Fruit fly (Drosophila melanogaster) whole organism, prepupa: ENCODE measurements around the gene gammaCOP.

Experiments
- Blimp-1 ChIP-seq: fragments of 200-800 bp; sonication (Bioruptor generic); optimal IDR thresholded peaks from 3 replicates; lab custom pipeline; 2017; ENCODE audit warnings: missing biosample characterization, missing genetic modification characterization, mild to moderate bottlenecking, moderate library complexity, missing genetic modification reagents
- CG10631 ChIP-seq: fragments of 200-800 bp; sonication (Bioruptor generic); optimal IDR thresholded peaks from 2 replicates; lab custom pipeline; 2016; ENCODE audit warnings: missing biosample characterization, missing genetic modification characterization
- CG11762 ChIP-seq: fragments of 200-800 bp; sonication (Bioruptor generic); optimal IDR thresholded peaks from 3 replicates; lab custom pipeline; 2016; ENCODE audit warnings: missing biosample characterization, missing genetic modification characterization; ENCODE audit not compliant: insufficient read depth
- CG15336 ChIP-seq: fragments of 200-800 bp; sonication (Bioruptor generic); IDR thresholded peaks from 2 replicates; pipeline ENCODE4 v1.3.6; 2022; ENCODE audit warnings: missing biosample characterization, missing genetic modification characterization
- CG1621 ChIP-seq: fragments of 200-800 bp; sonication (Bioruptor generic); optimal IDR thresholded peaks from 3 replicates; lab custom pipeline; 2018; ENCODE audit warnings: missing biosample characterization, mild to moderate bottlenecking, missing genetic modification characterization
- CG3032 ChIP-seq: fragments of 200-800 bp; optimal IDR thresholded peaks from 2 replicates; lab custom pipeline; 2019; ENCODE audit warnings: missing biosample characterization, mild to moderate bottlenecking, missing genetic modification characterization, moderate library complexity
- CG32006 ChIP-seq: fragments of 200-800 bp; sonication (Bioruptor generic); optimal IDR thresholded peaks from 3 replicates; lab custom pipeline; 2017; ENCODE audit warnings: missing biosample characterization, mild to moderate bottlenecking, missing genetic modification characterization
- CG34406 ChIP-seq: fragments of 200-800 bp; sonication (Bioruptor generic); optimal IDR thresholded peaks from 3 replicates; lab custom pipeline; 2016; ENCODE audit warnings: missing biosample characterization, missing genetic modification characterization
- CG3919 ChIP-seq: fragments of 200-800 bp; sonication (Bioruptor generic); optimal IDR thresholded peaks from 3 replicates; lab custom pipeline; 2016; ENCODE audit warnings: missing biosample characterization, missing genetic modification characterization
- CG6163 ChIP-seq: fragments of 200-800 bp; sonication (Bioruptor generic); IDR thresholded peaks from 3 replicates; pipeline ENCODE4 v1.3.6; 2022; ENCODE audit warnings: missing biosample characterization, missing genetic modification characterization
- CG6792 ChIP-seq: fragments of 200-800 bp; sonication (Bioruptor generic); optimal IDR thresholded peaks from 3 replicates; lab custom pipeline; 2016; ENCODE audit warnings: missing biosample characterization, missing genetic modification characterization
- CG6854 ChIP-seq: fragments of 200-800 bp; sonication (Bioruptor generic); optimal IDR thresholded peaks from 2 replicates; lab custom pipeline; 2017; ENCODE audit warnings: missing biosample characterization, mild to moderate bottlenecking, missing genetic modification characterization
- CG8119 ChIP-seq: fragments of 200-800 bp; sonication (Bioruptor generic); IDR thresholded peaks from 3 replicates; pipeline ENCODE4 v1.3.6; 2022; ENCODE audit warnings: missing biosample characterization, missing genetic modification characterization
- CG8632 ChIP-seq: fragments of 200-800 bp; sonication (Bioruptor generic); optimal IDR thresholded peaks from 3 replicates; lab custom pipeline; 2016; ENCODE audit warnings: missing biosample characterization, missing genetic modification characterization
- CG9139 ChIP-seq: fragments of 200-800 bp; sonication (Bioruptor generic); optimal IDR thresholded peaks from 3 replicates; lab custom pipeline; 2017; ENCODE audit warnings: missing biosample characterization, mild to moderate bottlenecking, missing genetic modification characterization
- Eip75B ChIP-seq: fragments of 200-800 bp; sonication (Bioruptor generic); optimal IDR thresholded peaks from 3 replicates; lab custom pipeline; 2016; ENCODE audit warnings: missing biosample characterization, missing genetic modification characterization
- Eip78C ChIP-seq: fragments of 200-800 bp; sonication (Bioruptor generic); peaks from one replicate; lab custom pipeline; 2016; ENCODE audit warnings: missing biosample characterization, missing genetic modification characterization
- Eip93F ChIP-seq: fragments of 200-800 bp; sonication (Bioruptor generic); optimal IDR thresholded peaks from 2 replicates; lab custom pipeline; 2016; ENCODE audit warnings: missing biosample characterization, mild to moderate bottlenecking, missing genetic modification characterization
- Ets21C ChIP-seq: fragments of 200-800 bp; sonication (Bioruptor generic); optimal IDR thresholded peaks from 3 replicates; lab custom pipeline; 2016; ENCODE audit warnings: missing biosample characterization, missing genetic modification characterization
- Hr39 ChIP-seq: fragments of 200-800 bp; sonication (Bioruptor generic); optimal IDR thresholded peaks from 2 replicates; lab custom pipeline; 2016; ENCODE audit warnings: missing biosample characterization, missing genetic modification characterization
- Smox ChIP-seq: fragments of 200-800 bp; sonication (Bioruptor generic); optimal IDR thresholded peaks from 3 replicates; lab custom pipeline; 2016; ENCODE audit warnings: missing biosample characterization, missing genetic modification characterization
- achi ChIP-seq: fragments of 200-800 bp; sonication (Bioruptor generic); optimal IDR thresholded peaks from 3 replicates; lab custom pipeline; 2016; ENCODE audit warnings: missing biosample characterization, missing genetic modification characterization
- acj6 ChIP-seq: fragments of 200-800 bp; sonication (Bioruptor generic); optimal IDR thresholded peaks from 3 replicates; lab custom pipeline; 2016; ENCODE audit warnings: missing biosample characterization, missing genetic modification characterization
- cyc ChIP-seq: fragments of 200-800 bp; sonication (Bioruptor generic); optimal IDR thresholded peaks from 3 replicates; lab custom pipeline; 2016; ENCODE audit warnings: missing biosample characterization, missing genetic modification characterization
- dsx ChIP-seq: fragments of 200-800 bp; optimal IDR thresholded peaks from 3 replicates; lab custom pipeline; 2019; ENCODE audit warnings: missing biosample characterization, mild to moderate bottlenecking, missing genetic modification characterization, moderate library complexity; ENCODE audit not compliant: poor library complexity, severe bottlenecking
- eg ChIP-seq: fragments of 200-800 bp; sonication (Bioruptor generic); IDR thresholded peaks from 3 replicates; pipeline ENCODE4 v1.3.6; 2022; ENCODE audit warnings: missing biosample characterization, missing genetic modification characterization
- fd59A ChIP-seq: fragments of 200-800 bp; sonication (Bioruptor generic); optimal IDR thresholded peaks from 2 replicates; lab custom pipeline; 2017; ENCODE audit warnings: missing biosample characterization, mild to moderate bottlenecking, missing genetic modification characterization, missing genetic modification reagents
- fkh ChIP-seq: fragments of 200-800 bp; sonication (Bioruptor generic); optimal IDR thresholded peaks from 3 replicates; lab custom pipeline; 2017; ENCODE audit warnings: missing biosample characterization, mild to moderate bottlenecking, missing genetic modification characterization, moderate library complexity
- lz ChIP-seq: fragments of 200-800 bp; sonication (Bioruptor generic); optimal IDR thresholded peaks from 3 replicates; lab custom pipeline; 2016; ENCODE audit warnings: missing biosample characterization, missing genetic modification characterization
- pdm3 ChIP-seq: fragments of 200-800 bp; sonication (Bioruptor generic); optimal IDR thresholded peaks from 3 replicates; lab custom pipeline; 2016; ENCODE audit warnings: missing biosample characterization, missing genetic modification characterization
- salr ChIP-seq, 2 experiments: fragments of 200-800 bp; sonication (Bioruptor generic); optimal IDR thresholded peaks; 3 replicates each; lab custom pipeline; 2016 to 2018; ENCODE audit warnings: missing biosample characterization in 2 of 2, missing genetic modification characterization in 2 of 2, mild to moderate bottlenecking in 1 of 2
- spab ChIP-seq: fragments of 200-800 bp; sonication (Bioruptor generic); optimal IDR thresholded peaks from 2 replicates; lab custom pipeline; 2017; ENCODE audit warnings: missing biosample characterization, mild to moderate bottlenecking, missing genetic modification characterization, missing genetic modification reagents
- ss ChIP-seq, 2 experiments: fragments of 200-800 bp; sonication (Bioruptor generic); optimal IDR thresholded peaks; 2 replicates in 1 of 2; 3 replicates in 1 of 2; lab custom pipeline; 2017 to 2018; ENCODE audit warnings: mild to moderate bottlenecking in 2 of 2, missing biosample characterization in 2 of 2, missing genetic modification characterization in 2 of 2, moderate library complexity in 1 of 2
- svp ChIP-seq: fragments of 200-800 bp; sonication (Bioruptor generic); peaks from one replicate; lab custom pipeline; 2016; ENCODE audit warnings: missing biosample characterization, missing genetic modification characterization
- topi ChIP-seq: fragments of 200-800 bp; sonication (Bioruptor generic); optimal IDR thresholded peaks from 3 replicates; lab custom pipeline; 2016; ENCODE audit warnings: missing biosample characterization, missing genetic modification characterization
- vri ChIP-seq: fragments of 200-800 bp; sonication (Bioruptor generic); optimal IDR thresholded peaks from 3 replicates; lab custom pipeline; 2016; ENCODE audit warnings: missing biosample characterization, mild to moderate bottlenecking, missing genetic modification characterization

Gene gammaCOP

dm6 chr3R:31550910-31551309 is 21.0 kb upstream of the gammaCOP start:
- TF ChIP-seq CG6854 (GFP tag; lab: Kevin White, UChicago) (no peak), acj6 (GFP tag; lab: Kevin White, UChicago) (no peak), CG9139 (no peak), ss (GFP tag; optimal IDR thresholded peaks at IDR 0.05; lab: Kevin White, UChicago) (no peak), fkh (GFP tag; lab: Kevin White, UChicago) (peak; percentile 93), svp (GFP tag; lab: Kevin White, UChicago) (no peak), dsx (GFP tag; lab: Kevin White, UChicago) (no peak)

- TF ChIP-seq CG32006 (GFP tag; lab: Kevin White, UChicago) (no peak), CG34406 (GFP tag; lab: Kevin White, UChicago) (no peak), Eip78C (GFP tag; lab: Kevin White, UChicago) (no peak), dsx (GFP tag; lab: Kevin White, UChicago) (no peak), Ets21C (GFP tag; lab: Kevin White, UChicago) (no peak), CG9139 (no peak), CG6163 (no peak), CG8119 (GFP tag; lab: Robert Waterston, UW) (no peak), CG6792 (GFP tag; lab: Kevin White, UChicago) (no peak), salr (GFP tag; optimal IDR thresholded peaks at IDR 0.05; lab: Kevin White, UChicago) (no peak), ss (GFP tag; optimal IDR thresholded peaks at IDR 0.05; lab: Kevin White, UChicago) (no peak), cyc (no peak), CG3919 (GFP tag; lab: Kevin White, UChicago) (no peak), pdm3 (GFP tag; lab: Kevin White, UChicago) (no peak), svp (GFP tag; lab: Kevin White, UChicago) (no peak), CG1621 (tag; lab: Kevin White, UChicago) (no peak), Eip75B (GFP tag; lab: Kevin White, UChicago) (no peak), CG3032 (tag; lab: Kevin White, UChicago) (no peak), Eip93F (GFP tag; lab: Kevin White, UChicago) (no peak), CG11762 (GFP tag; lab: Kevin White, UChicago) (no peak)
These were observed 13.1 kb upstream of the gammaCOP start for dm6 chr3R:31558720-31559280.

DNA sequence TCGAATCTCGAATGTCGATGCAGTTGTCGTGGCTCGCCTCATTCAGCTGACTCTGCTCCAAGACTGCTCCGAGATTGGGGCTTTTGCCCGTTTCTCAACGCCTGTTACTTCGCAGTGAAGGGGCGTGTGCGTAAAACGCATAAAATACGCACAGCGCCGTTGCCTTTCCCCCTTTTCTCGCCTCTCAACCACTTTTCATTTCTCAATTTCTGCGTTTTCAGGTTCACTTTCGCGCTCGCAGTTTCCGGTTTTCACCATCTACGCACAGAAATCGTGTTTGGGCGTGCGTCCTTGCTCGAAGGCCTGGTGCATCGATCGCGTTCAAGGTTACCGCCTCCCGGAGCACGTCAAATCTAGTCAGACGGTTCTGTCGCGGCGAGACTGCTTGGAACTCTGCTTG is 12.2 kb upstream of the gammaCOP start:
- TF ChIP-seq CG8119 (GFP tag; lab: Robert Waterston, UW) (no peak), spab (GFP tag; lab: Kevin White, UChicago) (no peak), svp (GFP tag; lab: Kevin White, UChicago) (peak; percentile 18), dsx (GFP tag; lab: Kevin White, UChicago) (no peak), eg (GFP tag; lab: Robert Waterston, UW) (no peak), lz (GFP tag; lab: Kevin White, UChicago) (no peak), CG15336 (no peak), CG8632 (GFP tag; lab: Kevin White, UChicago) (no peak), Eip75B (GFP tag; lab: Kevin White, UChicago) (peak; percentile 54), fd59A (GFP tag; lab: Kevin White, UChicago) (no peak), CG10631 (GFP tag; lab: Kevin White, UChicago) (no peak), CG6854 (GFP tag; lab: Kevin White, UChicago) (peak; percentile 12), vri (GFP tag; lab: Kevin White, UChicago) (no peak), CG3032 (tag; lab: Kevin White, UChicago) (no peak), ss (GFP tag; optimal IDR thresholded peaks at IDR 0.05; lab: Kevin White, UChicago) (peak in 1 of 2 experiments; percentile 5), Smox (GFP tag; lab: Kevin White, UChicago) (no peak), Eip78C (GFP tag; lab: Kevin White, UChicago) (peak; percentile 68), Blimp-1 (GFP tag; lab: Kevin White, UChicago) (peak; percentile 88), CG1621 (tag; lab: Kevin White, UChicago) (no peak)

DNA sequence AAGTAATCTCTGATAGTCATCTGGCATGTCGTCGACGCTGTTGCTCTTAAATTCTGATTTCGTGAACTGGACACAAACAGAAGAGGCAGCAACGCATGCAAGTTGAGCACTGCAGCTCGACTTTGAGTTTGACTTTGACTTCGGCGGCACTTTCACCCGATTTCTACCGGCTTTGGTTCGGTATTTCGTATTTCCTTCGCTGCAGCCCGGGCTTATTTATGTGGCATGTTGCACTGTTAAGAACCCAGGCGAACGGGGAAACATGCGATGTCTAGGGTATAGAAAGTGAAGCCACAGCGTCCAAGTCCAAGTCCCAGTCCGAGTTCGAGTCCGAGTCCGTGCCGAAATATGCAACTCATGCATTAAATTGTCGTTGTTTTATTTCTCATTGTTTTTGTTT is 7.8 kb upstream of the gammaCOP start:
- TF ChIP-seq Eip78C (GFP tag; lab: Kevin White, UChicago) (peak; percentile 37), CG32006 (GFP tag; lab: Kevin White, UChicago) (no peak), vri (GFP tag; lab: Kevin White, UChicago) (no peak), topi (no peak), salr (GFP tag; optimal IDR thresholded peaks at IDR 0.05; lab: Kevin White, UChicago) (no peak), Hr39 (GFP tag; lab: Kevin White, UChicago) (no peak), achi (no peak), CG6163 (no peak), Blimp-1 (GFP tag; lab: Kevin White, UChicago) (peak; percentile 58)
- TF ChIP-seq, all 60 proteins: peak for 2
